Fruit fly (Drosophila melanogaster): Measurements from ENCODE around the gene CG4080.

dm6 chr3L:9379484-9380343 is 19.3 kb downstream of the CG4080 start, which contains the start of gene Hsp67Ba:
- TF ChIP-seq CG43689 (GFP tag; IDR thresholded peaks at IDR 0.05) (no peak), CG5245 (GFP tag; optimal IDR thresholded peaks at IDR 0.05) (no peak), inv (GFP tag; IDR thresholded peaks at IDR 0.05; ENCODE audit: partially characterized antibody) (no peak), CG18764 (GFP tag; optimal IDR thresholded peaks at IDR 0.05) (no peak), Adf1 (GFP tag; IDR thresholded peaks at IDR 0.05) (no peak), br (optimal IDR thresholded peaks at IDR 0.05) (no peak), CG10366 (GFP tag; IDR thresholded peaks at IDR 0.05) (no peak), lab (GFP tag; optimal IDR thresholded peaks at IDR 0.05) (no peak), Dip2 (GFP tag; IDR thresholded peaks at IDR 0.05) (no peak), CG34224 (GFP tag; IDR thresholded peaks at IDR 0.05; ENCODE audit: partially characterized antibody) (no peak), CG6854 (GFP tag; optimal IDR thresholded peaks at IDR 0.05) (no peak)

Data from whole organism, embryonic.